Fruit fly (Drosophila melanogaster) whole organism, wandering third instar larva: ENCODE data around the gene CG34138.
A peak's percentile ranks its signal among the peaks of the same experiment; 100 is the strongest.

Experiments
- Abd-B ChIP-seq: fragments of >200 bp; optimal IDR thresholded peaks from 2 replicates; lab custom pipeline; 2017; ENCODE audit warnings: missing biosample characterization, missing genetic modification characterization
- CG32264 ChIP-seq: fragments of 200-800 bp; sonication (Bioruptor generic); optimal IDR thresholded peaks from 2 replicates; lab custom pipeline; 2016; ENCODE audit warnings: missing biosample characterization, missing genetic modification characterization
- CG9705 ChIP-seq: fragments of 200-800 bp; sonication (Bioruptor generic); optimal IDR thresholded peaks from 2 replicates; lab custom pipeline; 2018; ENCODE audit warnings: missing biosample characterization, mild to moderate bottlenecking, missing genetic modification characterization
- Dfd ChIP-seq: fragments of >200 bp; optimal IDR thresholded peaks from 2 replicates; lab custom pipeline; 2017; ENCODE audit warnings: missing biosample characterization, missing genetic modification characterization
- Dif ChIP-seq: fragments of 200-275, 200-300 bp; sonication (Bioruptor generic); optimal IDR thresholded peaks from 2 replicates; lab custom pipeline; 2018; ENCODE audit warnings: missing biosample characterization, missing genetic modification characterization; ENCODE audit not compliant: partially characterized antibody
- GATAd ChIP-seq: sonication (Bioruptor generic); optimal IDR thresholded peaks from 2 replicates; lab custom pipeline; 2016; ENCODE audit warnings: missing biosample characterization, missing genetic modification characterization
- HLH106 ChIP-seq: fragments of 200-800 bp; optimal IDR thresholded peaks from 3 replicates; lab custom pipeline; 2019; ENCODE audit warnings: missing biosample characterization, mild to moderate bottlenecking, missing genetic modification characterization, moderate library complexity
- Hnf4 ChIP-seq: fragments of 200-800 bp; sonication (Bioruptor generic); optimal IDR thresholded peaks from 2 replicates; lab custom pipeline; 2016; ENCODE audit warnings: missing biosample characterization, mild to moderate bottlenecking, missing genetic modification characterization
- Hr78 ChIP-seq: fragments of >200 bp; optimal IDR thresholded peaks from 2 replicates; lab custom pipeline; 2017; ENCODE audit warnings: missing biosample characterization, missing genetic modification characterization
- Hr83 ChIP-seq: fragments of 200-300 bp; sonication (Bioruptor generic); optimal IDR thresholded peaks from 2 replicates; lab custom pipeline; 2016; ENCODE audit warnings: missing biosample characterization, mild to moderate bottlenecking, missing genetic modification characterization, moderate library complexity; ENCODE audit not compliant: poor library complexity, severe bottlenecking
- Mio ChIP-seq: sonication (Bioruptor generic); optimal IDR thresholded peaks from 2 replicates; lab custom pipeline; 2016; ENCODE audit warnings: missing biosample characterization, missing genetic modification characterization
- N ChIP-seq: fragments of >200 bp; optimal IDR thresholded peaks from 2 replicates; lab custom pipeline; 2018; ENCODE audit warnings: missing biosample characterization, missing external identifiers, missing genetic modification characterization
- OdsH ChIP-seq: fragments of 200-800 bp; sonication (Bioruptor generic); optimal IDR thresholded peaks from 2 replicates; lab custom pipeline; 2016; ENCODE audit warnings: missing biosample characterization, mild to moderate bottlenecking, missing genetic modification characterization
- Rel ChIP-seq, 2 experiments: fragments of 200-800 bp; sonication (Bioruptor generic) in 1 of 2; optimal IDR thresholded peaks; 2 replicates in 1 of 2; 3 replicates in 1 of 2; lab custom pipeline; 2016 to 2019; ENCODE audit warnings: mild to moderate bottlenecking in 2 of 2, missing biosample characterization in 2 of 2, missing genetic modification characterization in 2 of 2, moderate library complexity in 1 of 2
- Sp1 ChIP-seq: fragments of 200-800 bp; sonication (Bioruptor generic); optimal IDR thresholded peaks from 3 replicates; lab custom pipeline; 2019; ENCODE audit warnings: missing biosample characterization, mild to moderate bottlenecking, missing genetic modification characterization, moderate library complexity
- Vsx2 ChIP-seq: fragments of 200-300, 225-300 bp; sonication (Bioruptor generic); optimal IDR thresholded peaks from 2 replicates; lab custom pipeline; 2018; ENCODE audit warnings: missing biosample characterization, missing genetic modification characterization; ENCODE audit not compliant: partially characterized antibody
- br ChIP-seq: fragments of 200-800 bp; sonication (Bioruptor generic); optimal IDR thresholded peaks from 2 replicates; lab custom pipeline; 2016; ENCODE audit warnings: missing biosample characterization, missing genetic modification characterization
- brk ChIP-seq: fragments of 200-800 bp; sonication (Bioruptor generic); optimal IDR thresholded peaks from 2 replicates; lab custom pipeline; 2016; ENCODE audit warnings: missing biosample characterization, mild to moderate bottlenecking, missing genetic modification characterization
- dl ChIP-seq, 2 experiments: fragments of 175-275, 200-275 bp in 1 of 2; fragments of 200-275 bp in 1 of 2; sonication (Bioruptor generic); optimal IDR thresholded peaks; lab custom pipeline; 2018; ENCODE audit warnings: mild to moderate bottlenecking in 2 of 2, missing biosample characterization in 2 of 2, missing genetic modification characterization in 2 of 2, moderate library complexity in 2 of 2; ENCODE audit not compliant: partially characterized antibody in 2 of 2, insufficient read depth in 1 of 2
- dmrt93B ChIP-seq: fragments of 200-800 bp; sonication (Bioruptor generic); optimal IDR thresholded peaks from 2 replicates; lab custom pipeline; 2018; ENCODE audit warnings: missing biosample characterization, mild to moderate bottlenecking, missing genetic modification characterization
- dsf ChIP-seq: sonication (Bioruptor generic); optimal IDR thresholded peaks from 2 replicates; lab custom pipeline; 2016; ENCODE audit warnings: missing biosample characterization, missing genetic modification characterization, borderline replicate concordance
- ey ChIP-seq: fragments of 200-800 bp; sonication (Bioruptor generic); optimal IDR thresholded peaks from 2 replicates; lab custom pipeline; 2016; ENCODE audit warnings: missing biosample characterization, missing genetic modification characterization
- foxo ChIP-seq, 2 experiments: fragments of 200-800 bp; sonication (Bioruptor generic); optimal IDR thresholded peaks; 2 replicates in 1 of 2; 3 replicates in 1 of 2; lab custom pipeline; 2016 to 2017; ENCODE audit warnings: missing biosample characterization in 2 of 2, missing genetic modification characterization in 2 of 2
- fru ChIP-seq: fragments of 200-800 bp; sonication (Bioruptor generic); optimal IDR thresholded peaks from 3 replicates; lab custom pipeline; 2016; ENCODE audit warnings: missing biosample characterization, mild to moderate bottlenecking, missing genetic modification characterization
- h ChIP-seq: fragments of 200-800 bp; sonication (Bioruptor generic); optimal IDR thresholded peaks from 3 replicates; lab custom pipeline; 2016; ENCODE audit warnings: missing biosample characterization, mild to moderate bottlenecking, missing genetic modification characterization
- jim ChIP-seq: fragments of 175-275, 200-325 bp; sonication (Bioruptor generic); optimal IDR thresholded peaks from 2 replicates; lab custom pipeline; 2016; ENCODE audit warnings: missing biosample characterization, mild to moderate bottlenecking, missing genetic modification characterization
- lola ChIP-seq: fragments of >200 bp; optimal IDR thresholded peaks from 2 replicates; lab custom pipeline; 2017; ENCODE audit warnings: missing biosample characterization, missing genetic modification characterization
- pan ChIP-seq: fragments of >200 bp; optimal IDR thresholded peaks from 2 replicates; lab custom pipeline; 2017
- psq ChIP-seq: fragments of 200-800 bp; sonication (Bioruptor generic); optimal IDR thresholded peaks from 3 replicates; lab custom pipeline; 2017; ENCODE audit warnings: missing biosample characterization, mild to moderate bottlenecking, missing genetic modification characterization, moderate library complexity
- rgr ChIP-seq: fragments of 200-800 bp; sonication (Bioruptor generic); optimal IDR thresholded peaks from 3 replicates; lab custom pipeline; 2016; ENCODE audit warnings: missing biosample characterization, mild to moderate bottlenecking, missing genetic modification characterization
- sv ChIP-seq: fragments of 200-800 bp; sonication (Bioruptor generic); optimal IDR thresholded peaks from 3 replicates; lab custom pipeline; 2016; ENCODE audit warnings: missing biosample characterization, missing genetic modification characterization
- tai ChIP-seq: sonication (Bioruptor generic); optimal IDR thresholded peaks from 2 replicates; lab custom pipeline; 2016; ENCODE audit warnings: missing biosample characterization, missing genetic modification characterization
- usp ChIP-seq: fragments of >200 bp; optimal IDR thresholded peaks from 2 replicates; lab custom pipeline; 2017; ENCODE audit warnings: missing biosample characterization, missing genetic modification characterization
- woc ChIP-seq: sonication (Bioruptor generic); optimal IDR thresholded peaks from 2 replicates; lab custom pipeline; 2016; ENCODE audit warnings: missing biosample characterization, mild to moderate bottlenecking, missing genetic modification characterization

CG34138 gene

dm6 chr3R:19627792-19628522 is 6.8 kb upstream of the CG34138 start:
- TF ChIP-seq pan (lab: Kevin White, UChicago): peak; percentile 26
- no peak for TF ChIP-seq tai (GFP tag; lab: Kevin White, UChicago)
- TF ChIP-seq, all 38 proteins: peak for 1

- TF ChIP-seq dl (GFP tag; optimal IDR thresholded peaks at IDR 0.05; lab: Kevin White, UChicago; ENCODE audit: insufficient read depth in 1 of 2, partially characterized antibody in 2 of 2) (peak; percentile 11 to 26), Vsx2 (GFP tag; lab: Kevin White, UChicago) (peak; percentile 44), Dfd (GFP tag; lab: Kevin White, UChicago) (no peak), OdsH (no peak), woc (no peak), h (GFP tag; lab: Kevin White, UChicago) (peak; percentile 34), Dif (GFP tag; lab: Kevin White, UChicago) (peak; percentile 63)
Observed at dm6 chr3R:19632685-19633116, 2.0 kb upstream of the CG34138 start, which contains the start of gene CG6231. Gene CG6231, minus strand, starts transcription at chr3R:19632718.

dm6 chr3R:19638004-19638403 is 3.3 kb downstream of the CG34138 start:
- TF ChIP-seq CG32264 (GFP tag; lab: Kevin White, UChicago) (no peak), psq (no peak), Abd-B (no peak), dsf (no peak), OdsH (no peak), h (GFP tag; lab: Kevin White, UChicago) (no peak), foxo (GFP tag; optimal IDR thresholded peaks at IDR 0.05; lab: Kevin White, UChicago) (no peak), usp (no peak), Dfd (GFP tag; lab: Kevin White, UChicago) (no peak), tai (GFP tag; lab: Kevin White, UChicago) (no peak), woc (no peak), Dif (GFP tag; lab: Kevin White, UChicago) (no peak), Hr83 (GFP tag; lab: Kevin White, UChicago) (no peak), Sp1 (GFP tag; lab: Kevin White, UChicago) (no peak), lola (GFP tag; lab: Kevin White, UChicago) (no peak), dl (GFP tag; optimal IDR thresholded peaks at IDR 0.05; lab: Kevin White, UChicago; ENCODE audit: insufficient read depth in 1 of 2, partially characterized antibody in 2 of 2) (no peak), fru (no peak)

dm6 chr3R:19641058-19641457 is 6.3 kb downstream of the CG34138 start:
- TF ChIP-seq CG9705 (no peak), Rel (GFP tag; optimal IDR thresholded peaks at IDR 0.05; lab: Kevin White, UChicago) (no peak), Rel (tag; optimal IDR thresholded peaks at IDR 0.05; lab: Kevin White, UChicago) (peak; percentile 93), ey (no peak), pan (lab: Kevin White, UChicago) (no peak), fru (no peak), Mio (GFP tag; lab: Kevin White, UChicago) (no peak), Hr78 (no peak), N (no peak), br (GFP tag; lab: Kevin White, UChicago) (peak; percentile 30), GATAd (GFP tag; lab: Kevin White, UChicago) (no peak), dsf (no peak), sv (GFP tag; lab: Kevin White, UChicago) (no peak), woc (no peak), jim (GFP tag; lab: Kevin White, UChicago) (no peak), HLH106 (no peak), OdsH (no peak), rgr (GFP tag; lab: Kevin White, UChicago) (no peak), Vsx2 (GFP tag; lab: Kevin White, UChicago) (no peak), Dif (GFP tag; lab: Kevin White, UChicago) (peak; percentile 12), Hnf4 (GFP tag; lab: Kevin White, UChicago) (no peak), CG32264 (GFP tag; lab: Kevin White, UChicago) (no peak), brk (no peak), h (GFP tag; lab: Kevin White, UChicago) (no peak), lola (GFP tag; lab: Kevin White, UChicago) (no peak), dmrt93B (GFP tag; lab: Kevin White, UChicago) (no peak), psq (no peak), Hr83 (GFP tag; lab: Kevin White, UChicago) (no peak), dl (GFP tag; optimal IDR thresholded peaks at IDR 0.05; lab: Kevin White, UChicago; ENCODE audit: insufficient read depth in 1 of 2, partially characterized antibody in 2 of 2) (peak; percentile 54 to 55), Sp1 (GFP tag; lab: Kevin White, UChicago) (no peak), tai (GFP tag; lab: Kevin White, UChicago) (no peak)
